Worm (Caenorhabditis elegans) whole organism, young adult: ENCODE data around the gene B0034.1.

Experiments
- D2030.7 ChIP-seq: fragments of 200-800 bp; sonication (Bioruptor generic); IDR thresholded peaks from 2 replicates; pipeline ENCODE4 v1.3.6; 2022; ENCODE audit warnings: missing genetic modification reagents, missing genetic modification characterization, missing compliant biosample characterization
- F23B12.7 ChIP-seq: sonication (generic microtip); optimal IDR thresholded peaks from 2 replicates; lab custom pipeline; 2017; ENCODE audit warnings: missing genetic modification characterization, mild to moderate bottlenecking, missing compliant biosample characterization, antibody characterized with exemption, moderate library complexity; ENCODE audit not compliant: insufficient read depth
- T07F8.4 ChIP-seq: sonication (generic microtip); optimal IDR thresholded peaks from 2 replicates; lab custom pipeline; 2016; ENCODE audit warnings: mild to moderate bottlenecking, missing genetic modification characterization, moderate library complexity, missing compliant biosample characterization
- Y56A3A.18 ChIP-seq: fragments of 200-800 bp; sonication (Bioruptor generic); IDR thresholded peaks from 2 replicates; pipeline ENCODE4 v1.3.6; 2022; ENCODE audit warnings: missing genetic modification reagents, missing genetic modification characterization, missing compliant biosample characterization
- ceh-79 ChIP-seq: sonication (generic microtip); optimal IDR thresholded peaks from 2 replicates; lab custom pipeline; 2017; ENCODE audit warnings: mild to moderate bottlenecking, missing genetic modification characterization, missing compliant biosample characterization
- egl-18 ChIP-seq: fragments of 200-800 bp; sonication (Bioruptor generic); IDR thresholded peaks from 2 replicates; pipeline ENCODE4 v1.3.6; 2022; ENCODE audit warnings: missing genetic modification reagents, missing genetic modification characterization, missing compliant biosample characterization
- ets-4 ChIP-seq: fragments of 200-800 bp; sonication (Bioruptor generic); optimal IDR thresholded peaks from 2 replicates; lab custom pipeline; 2018; ENCODE audit warnings: mild to moderate bottlenecking, missing genetic modification characterization, missing compliant biosample characterization
- let-607 ChIP-seq, 2 experiments: fragments of 200-800 bp in 1 of 2; sonication (Bioruptor generic) in 1 of 2; sonication (generic microtip) in 1 of 2; optimal IDR thresholded peaks; 2 replicates each; lab custom pipeline; 2016 to 2018; ENCODE audit warnings: mild to moderate bottlenecking in 2 of 2, missing compliant biosample characterization in 2 of 2, missing genetic modification characterization in 2 of 2, moderate library complexity in 2 of 2, missing genotype in 1 of 2
- lin-54 ChIP-seq: fragments of 200-800 bp; sonication (Bioruptor generic); optimal IDR thresholded peaks from 2 replicates; lab custom pipeline; 2018; ENCODE audit warnings: mild to moderate bottlenecking, missing genetic modification characterization, missing compliant biosample characterization
- madf-10 ChIP-seq: sonication (generic microtip); optimal IDR thresholded peaks from 2 replicates; lab custom pipeline; 2016; ENCODE audit warnings: mild to moderate bottlenecking, missing genetic modification characterization, missing compliant biosample characterization
- nhr-90 ChIP-seq: sonication (generic microtip); optimal IDR thresholded peaks from 2 replicates; lab custom pipeline; 2016; ENCODE audit warnings: missing genotype, mild to moderate bottlenecking, missing genetic modification characterization, missing compliant biosample characterization

ce11 chrII:6000136-6000535, 32.0 kb downstream of the B0034.1 start, which contains the start of gene ins-6:
- TF ChIP-seq D2030.7 = no peak
- no peak for TF ChIP-seq egl-18 (GFP tag; lab: Robert Waterston, UW)
- TF ChIP-seq ceh-79 = no peak
- no peak for TF ChIP-seq let-607 (tag; optimal IDR thresholded peaks at IDR 0.05; lab: Kevin White, UChicago)
- TF ChIP-seq T07F8.4 (tag; lab: Kevin White, UChicago) = no peak
- no peak for TF ChIP-seq ets-4 (GFP tag; lab: Kevin White, UChicago)
- TF ChIP-seq F23B12.7 = no peak
- no peak for TF ChIP-seq nhr-90 (tag; lab: Kevin White, UChicago)
- TF ChIP-seq madf-10 (tag; lab: Kevin White, UChicago) = no peak
- TF ChIP-seq Y56A3A.18 (GFP tag; lab: Robert Waterston, UW) = no peak
- TF ChIP-seq lin-54 = no peak
